Fruit fly (Drosophila melanogaster) whole organism, prepupa: ENCODE results near the gene TfIIEalpha.
A peak's percentile ranks its signal among the peaks of the same experiment; 100 is the strongest.

Source experiments
- Blimp-1 ChIP-seq: fragments of 200-800 bp; sonication (Bioruptor generic); optimal IDR thresholded peaks from 3 replicates; lab custom pipeline; 2017; ENCODE audit warnings: missing biosample characterization, missing genetic modification characterization, mild to moderate bottlenecking, moderate library complexity, missing genetic modification reagents
- CG10631 ChIP-seq: fragments of 200-800 bp; sonication (Bioruptor generic); optimal IDR thresholded peaks from 2 replicates; lab custom pipeline; 2016; ENCODE audit warnings: missing biosample characterization, missing genetic modification characterization
- CG1621 ChIP-seq: fragments of 200-800 bp; sonication (Bioruptor generic); optimal IDR thresholded peaks from 3 replicates; lab custom pipeline; 2018; ENCODE audit warnings: missing biosample characterization, mild to moderate bottlenecking, missing genetic modification characterization
- CG3032 ChIP-seq: fragments of 200-800 bp; optimal IDR thresholded peaks from 2 replicates; lab custom pipeline; 2019; ENCODE audit warnings: missing biosample characterization, mild to moderate bottlenecking, missing genetic modification characterization, moderate library complexity
- CG32006 ChIP-seq: fragments of 200-800 bp; sonication (Bioruptor generic); optimal IDR thresholded peaks from 3 replicates; lab custom pipeline; 2017; ENCODE audit warnings: missing biosample characterization, mild to moderate bottlenecking, missing genetic modification characterization
- CG3919 ChIP-seq: fragments of 200-800 bp; sonication (Bioruptor generic); optimal IDR thresholded peaks from 3 replicates; lab custom pipeline; 2016; ENCODE audit warnings: missing biosample characterization, missing genetic modification characterization
- CG4318 ChIP-seq: fragments of 200-800 bp; sonication (Bioruptor generic); optimal IDR thresholded peaks from 3 replicates; lab custom pipeline; 2017; ENCODE audit warnings: missing biosample characterization, mild to moderate bottlenecking, missing genetic modification characterization
- CG6792 ChIP-seq: fragments of 200-800 bp; sonication (Bioruptor generic); optimal IDR thresholded peaks from 3 replicates; lab custom pipeline; 2016; ENCODE audit warnings: missing biosample characterization, missing genetic modification characterization
- CG6808 ChIP-seq: fragments of 200-800 bp; sonication (Bioruptor generic); optimal IDR thresholded peaks from 3 replicates; lab custom pipeline; 2017; ENCODE audit warnings: missing biosample characterization, missing genetic modification characterization, mild to moderate bottlenecking, moderate library complexity, missing genetic modification reagents
- CG6854 ChIP-seq: fragments of 200-800 bp; sonication (Bioruptor generic); optimal IDR thresholded peaks from 2 replicates; lab custom pipeline; 2017; ENCODE audit warnings: missing biosample characterization, mild to moderate bottlenecking, missing genetic modification characterization
- CG8319 ChIP-seq: fragments of 200-800 bp; sonication (Bioruptor generic); optimal IDR thresholded peaks from 3 replicates; lab custom pipeline; 2016; ENCODE audit warnings: missing biosample characterization, missing genetic modification characterization
- CG8632 ChIP-seq: fragments of 200-800 bp; sonication (Bioruptor generic); optimal IDR thresholded peaks from 3 replicates; lab custom pipeline; 2016; ENCODE audit warnings: missing biosample characterization, missing genetic modification characterization
- CG9139 ChIP-seq: fragments of 200-800 bp; sonication (Bioruptor generic); optimal IDR thresholded peaks from 3 replicates; lab custom pipeline; 2017; ENCODE audit warnings: missing biosample characterization, mild to moderate bottlenecking, missing genetic modification characterization
- Eip78C ChIP-seq: fragments of 200-800 bp; sonication (Bioruptor generic); peaks from one replicate; lab custom pipeline; 2016; ENCODE audit warnings: missing biosample characterization, missing genetic modification characterization
- Eip93F ChIP-seq: fragments of 200-800 bp; sonication (Bioruptor generic); optimal IDR thresholded peaks from 2 replicates; lab custom pipeline; 2016; ENCODE audit warnings: missing biosample characterization, mild to moderate bottlenecking, missing genetic modification characterization
- Ets96B ChIP-seq: fragments of 200-800 bp; optimal IDR thresholded peaks from 2 replicates; lab custom pipeline; 2019; ENCODE audit warnings: missing biosample characterization, mild to moderate bottlenecking, missing genetic modification characterization, moderate library complexity
- Gug ChIP-seq: fragments of 200-800 bp; sonication (Bioruptor generic); IDR thresholded peaks from 2 replicates; pipeline ENCODE4 v1.3.6; 2022; ENCODE audit warnings: missing biosample characterization, missing genetic modification characterization
- Hr38 ChIP-seq: sonication (Bioruptor generic); optimal IDR thresholded peaks from 2 replicates; lab custom pipeline; 2016; ENCODE audit warnings: missing biosample characterization, missing genetic modification characterization
- Hr39 ChIP-seq: fragments of 200-800 bp; sonication (Bioruptor generic); optimal IDR thresholded peaks from 2 replicates; lab custom pipeline; 2016; ENCODE audit warnings: missing biosample characterization, missing genetic modification characterization
- Hr4 ChIP-seq: fragments of 200-800 bp; sonication (Bioruptor generic); optimal IDR thresholded peaks from 3 replicates; lab custom pipeline; 2016; ENCODE audit warnings: missing biosample characterization, missing genetic modification characterization
- Lpt ChIP-seq: fragments of 200-800 bp; sonication (Bioruptor generic); optimal IDR thresholded peaks from 3 replicates; lab custom pipeline; 2016; ENCODE audit warnings: missing biosample characterization, missing genetic modification characterization
- Met ChIP-seq: fragments of 200-800 bp; sonication (Bioruptor generic); optimal IDR thresholded peaks from 3 replicates; lab custom pipeline; 2016; ENCODE audit warnings: missing biosample characterization, missing genetic modification characterization
- OdsH ChIP-seq: fragments of 200-800 bp; sonication (Bioruptor generic); optimal IDR thresholded peaks from 3 replicates; lab custom pipeline; 2016; ENCODE audit warnings: missing biosample characterization, missing genetic modification characterization
- Smox ChIP-seq: fragments of 200-800 bp; sonication (Bioruptor generic); optimal IDR thresholded peaks from 3 replicates; lab custom pipeline; 2016; ENCODE audit warnings: missing biosample characterization, missing genetic modification characterization
- Sox102F ChIP-seq: fragments of 200-800 bp; sonication (Bioruptor generic); optimal IDR thresholded peaks from 2 replicates; lab custom pipeline; 2016; ENCODE audit warnings: missing biosample characterization, mild to moderate bottlenecking, missing genetic modification characterization
- Sox14 ChIP-seq: fragments of 200-800 bp; sonication (Bioruptor generic); optimal IDR thresholded peaks from 3 replicates; lab custom pipeline; 2016; ENCODE audit warnings: missing biosample characterization, missing genetic modification characterization
- Sox15 ChIP-seq: fragments of 200-800 bp; sonication (Bioruptor generic); optimal IDR thresholded peaks from 3 replicates; lab custom pipeline; 2016; ENCODE audit warnings: missing biosample characterization, missing genetic modification characterization
- achi ChIP-seq: fragments of 200-800 bp; sonication (Bioruptor generic); optimal IDR thresholded peaks from 3 replicates; lab custom pipeline; 2016; ENCODE audit warnings: missing biosample characterization, missing genetic modification characterization
- acj6 ChIP-seq: fragments of 200-800 bp; sonication (Bioruptor generic); optimal IDR thresholded peaks from 3 replicates; lab custom pipeline; 2016; ENCODE audit warnings: missing biosample characterization, missing genetic modification characterization
- cyc ChIP-seq: fragments of 200-800 bp; sonication (Bioruptor generic); optimal IDR thresholded peaks from 3 replicates; lab custom pipeline; 2016; ENCODE audit warnings: missing biosample characterization, missing genetic modification characterization
- dsx ChIP-seq: fragments of 200-800 bp; optimal IDR thresholded peaks from 3 replicates; lab custom pipeline; 2019; ENCODE audit warnings: missing biosample characterization, mild to moderate bottlenecking, missing genetic modification characterization, moderate library complexity; ENCODE audit not compliant: poor library complexity, severe bottlenecking
- eg ChIP-seq: fragments of 200-800 bp; sonication (Bioruptor generic); IDR thresholded peaks from 3 replicates; pipeline ENCODE4 v1.3.6; 2022; ENCODE audit warnings: missing biosample characterization, missing genetic modification characterization
- esn ChIP-seq: fragments of 200-800 bp; sonication (Bioruptor generic); optimal IDR thresholded peaks from 2 replicates; lab custom pipeline; 2016; ENCODE audit warnings: missing biosample characterization, mild to moderate bottlenecking, missing genetic modification characterization, moderate library complexity
- fd59A ChIP-seq: fragments of 200-800 bp; sonication (Bioruptor generic); optimal IDR thresholded peaks from 2 replicates; lab custom pipeline; 2017; ENCODE audit warnings: missing biosample characterization, mild to moderate bottlenecking, missing genetic modification characterization, missing genetic modification reagents
- fd85E ChIP-seq: fragments of 200-800 bp; sonication (Bioruptor generic); optimal IDR thresholded peaks from 3 replicates; lab custom pipeline; 2016; ENCODE audit warnings: missing biosample characterization, missing genetic modification characterization
- fkh ChIP-seq: fragments of 200-800 bp; sonication (Bioruptor generic); optimal IDR thresholded peaks from 3 replicates; lab custom pipeline; 2017; ENCODE audit warnings: missing biosample characterization, mild to moderate bottlenecking, missing genetic modification characterization, moderate library complexity
- net ChIP-seq: fragments of 200-800 bp; sonication (Bioruptor generic); optimal IDR thresholded peaks from 3 replicates; lab custom pipeline; 2016; ENCODE audit warnings: missing biosample characterization, missing genetic modification characterization
- pdm3 ChIP-seq: fragments of 200-800 bp; sonication (Bioruptor generic); optimal IDR thresholded peaks from 3 replicates; lab custom pipeline; 2016; ENCODE audit warnings: missing biosample characterization, missing genetic modification characterization
- svp ChIP-seq: fragments of 200-800 bp; sonication (Bioruptor generic); peaks from one replicate; lab custom pipeline; 2016; ENCODE audit warnings: missing biosample characterization, missing genetic modification characterization
- vri ChIP-seq: fragments of 200-800 bp; sonication (Bioruptor generic); optimal IDR thresholded peaks from 3 replicates; lab custom pipeline; 2016; ENCODE audit warnings: missing biosample characterization, mild to moderate bottlenecking, missing genetic modification characterization

Gene TfIIEalpha

dm6 chr3L:11716899-11717298 lies 35.1 kb downstream of the TfIIEalpha start:
- TF ChIP-seq CG8319 (GFP tag; lab: Kevin White, UChicago) (no peak), eg (GFP tag; lab: Robert Waterston, UW) (0 out of 3 replicates have a peak, but pooled peaks have one; percentile 9)

- peak; percentile 14 for TF ChIP-seq CG6808 (GFP tag; lab: Kevin White, UChicago)
- TF ChIP-seq CG4318, result no peak
- TF ChIP-seq fd59A (GFP tag; lab: Kevin White, UChicago), result no peak
- TF ChIP-seq CG32006, result no peak
- no peak for TF ChIP-seq CG1621 (tag; lab: Kevin White, UChicago)
- TF ChIP-seq vri (GFP tag; lab: Kevin White, UChicago), result no peak
Measured at dm6 chr3L:11717300-11717699, 35.5 kb downstream of the TfIIEalpha start.

- TF ChIP-seq CG9139 (GFP tag; lab: Kevin White, UChicago) (no peak), achi (GFP tag; lab: Kevin White, UChicago) (no peak), CG3919 (GFP tag; lab: Kevin White, UChicago) (no peak), pdm3 (GFP tag; lab: Kevin White, UChicago) (no peak), Hr38 (no peak), CG6808 (GFP tag; lab: Kevin White, UChicago) (no peak), Eip93F (GFP tag; lab: Kevin White, UChicago) (no peak), CG4318 (no peak), Gug (no peak), dsx (GFP tag; lab: Kevin White, UChicago) (no peak), net (no peak), Eip78C (GFP tag; lab: Kevin White, UChicago) (no peak), Hr4 (no peak), CG8632 (GFP tag; lab: Kevin White, UChicago) (no peak), OdsH (GFP tag; lab: Kevin White, UChicago) (no peak), Blimp-1 (GFP tag; lab: Kevin White, UChicago) (no peak), Met (GFP tag; lab: Kevin White, UChicago) (no peak), CG8319 (GFP tag; lab: Kevin White, UChicago) (no peak)
Measured at dm6 chr3L:11717993-11718392, 36.2 kb downstream of the TfIIEalpha start.

- TF ChIP-seq CG3032 (tag; lab: Kevin White, UChicago) (peak; percentile 4), Sox14 (GFP tag; lab: Kevin White, UChicago) (peak; percentile 40), esn (GFP tag; lab: Kevin White, UChicago) (peak; percentile 35), dsx (GFP tag; lab: Kevin White, UChicago) (no peak), Eip78C (GFP tag; lab: Kevin White, UChicago) (peak; percentile 69), CG6854 (GFP tag; lab: Kevin White, UChicago) (peak; percentile 6), CG1621 (tag; lab: Kevin White, UChicago) (peak; percentile 73), Eip93F (GFP tag; lab: Kevin White, UChicago) (no peak)
Measured at dm6 chr3L:11720780-11721179, 38.9 kb downstream of the TfIIEalpha start, which contains the start of gene Bmcp. TSS of gene Bmcp (plus strand) at chr3L:11720934.

dm6 chr3L:11721498-11721946 lies 39.7 kb downstream of the TfIIEalpha start:
- TF ChIP-seq achi (GFP tag; lab: Kevin White, UChicago) (no peak), CG10631 (GFP tag; lab: Kevin White, UChicago) (no peak), CG6808 (GFP tag; lab: Kevin White, UChicago) (no peak), esn (GFP tag; lab: Kevin White, UChicago) (peak; percentile 10), cyc (GFP tag; lab: Kevin White, UChicago) (no peak), Sox15 (GFP tag; lab: Kevin White, UChicago) (no peak), Lpt (GFP tag; lab: Kevin White, UChicago) (no peak), pdm3 (GFP tag; lab: Kevin White, UChicago) (no peak), Blimp-1 (GFP tag; lab: Kevin White, UChicago) (no peak), Met (GFP tag; lab: Kevin White, UChicago) (peak; percentile 11), Eip78C (GFP tag; lab: Kevin White, UChicago) (peak; percentile 39), fd85E (GFP tag; lab: Kevin White, UChicago) (no peak), svp (GFP tag; lab: Kevin White, UChicago) (peak; percentile 87), Ets96B (tag; lab: Kevin White, UChicago) (no peak), Smox (no peak), CG6792 (no peak), Sox102F (GFP tag; lab: Kevin White, UChicago) (no peak), net (no peak), OdsH (GFP tag; lab: Kevin White, UChicago) (no peak), acj6 (GFP tag; lab: Kevin White, UChicago) (no peak), fkh (GFP tag; lab: Kevin White, UChicago) (no peak), Hr39 (GFP tag; lab: Kevin White, UChicago) (peak; percentile 8)
